Fruit fly (Drosophila melanogaster) whole organism, prepupa: ENCODE results near the gene CG2608.

Experiments used
- CG10669 ChIP-seq: fragments of 200-800 bp; sonication (Bioruptor generic); optimal IDR thresholded peaks from 3 replicates; lab custom pipeline; 2018; ENCODE audit warnings: missing biosample characterization, mild to moderate bottlenecking, missing genetic modification characterization, moderate library complexity
- CG11762 ChIP-seq: fragments of 200-800 bp; sonication (Bioruptor generic); optimal IDR thresholded peaks from 3 replicates; lab custom pipeline; 2016; ENCODE audit warnings: missing biosample characterization, missing genetic modification characterization; ENCODE audit not compliant: insufficient read depth
- CG1621 ChIP-seq: fragments of 200-800 bp; sonication (Bioruptor generic); optimal IDR thresholded peaks from 3 replicates; lab custom pipeline; 2018; ENCODE audit warnings: missing biosample characterization, mild to moderate bottlenecking, missing genetic modification characterization
- CG8632 ChIP-seq: fragments of 200-800 bp; sonication (Bioruptor generic); optimal IDR thresholded peaks from 3 replicates; lab custom pipeline; 2016; ENCODE audit warnings: missing biosample characterization, missing genetic modification characterization
- Ets96B ChIP-seq: fragments of 200-800 bp; optimal IDR thresholded peaks from 2 replicates; lab custom pipeline; 2019; ENCODE audit warnings: missing biosample characterization, mild to moderate bottlenecking, missing genetic modification characterization, moderate library complexity
- Hr39 ChIP-seq: fragments of 200-800 bp; sonication (Bioruptor generic); optimal IDR thresholded peaks from 2 replicates; lab custom pipeline; 2016; ENCODE audit warnings: missing biosample characterization, missing genetic modification characterization
- Sox14 ChIP-seq: fragments of 200-800 bp; sonication (Bioruptor generic); optimal IDR thresholded peaks from 3 replicates; lab custom pipeline; 2016; ENCODE audit warnings: missing biosample characterization, missing genetic modification characterization
- acj6 ChIP-seq: fragments of 200-800 bp; sonication (Bioruptor generic); optimal IDR thresholded peaks from 3 replicates; lab custom pipeline; 2016; ENCODE audit warnings: missing biosample characterization, missing genetic modification characterization
- dac ChIP-seq: fragments of 200-800 bp; sonication (Bioruptor generic); optimal IDR thresholded peaks from 2 replicates; lab custom pipeline; 2017; ENCODE audit warnings: missing biosample characterization, mild to moderate bottlenecking, missing genetic modification characterization
- dsx ChIP-seq: fragments of 200-800 bp; optimal IDR thresholded peaks from 3 replicates; lab custom pipeline; 2019; ENCODE audit warnings: missing biosample characterization, mild to moderate bottlenecking, missing genetic modification characterization, moderate library complexity; ENCODE audit not compliant: poor library complexity, severe bottlenecking
- net ChIP-seq: fragments of 200-800 bp; sonication (Bioruptor generic); optimal IDR thresholded peaks from 3 replicates; lab custom pipeline; 2016; ENCODE audit warnings: missing biosample characterization, missing genetic modification characterization
- spab ChIP-seq: fragments of 200-800 bp; sonication (Bioruptor generic); optimal IDR thresholded peaks from 2 replicates; lab custom pipeline; 2017; ENCODE audit warnings: missing biosample characterization, mild to moderate bottlenecking, missing genetic modification characterization, missing genetic modification reagents
- vri ChIP-seq: fragments of 200-800 bp; sonication (Bioruptor generic); optimal IDR thresholded peaks from 3 replicates; lab custom pipeline; 2016; ENCODE audit warnings: missing biosample characterization, mild to moderate bottlenecking, missing genetic modification characterization

dm6 chr2L:20649891-20650290 lies 4.3 kb downstream of the CG2608 start, which contains the start of gene CG2611:
- TF ChIP-seq CG1621 (tag; lab: Kevin White, UChicago) (no peak), CG11762 (no peak), dsx (GFP tag; lab: Kevin White, UChicago) (no peak), Ets96B (tag; lab: Kevin White, UChicago) (peak; percentile 35), Sox14 (GFP tag; lab: Kevin White, UChicago) (peak; percentile 78), net (GFP tag; lab: Kevin White, UChicago) (no peak), CG8632 (no peak), vri (no peak), CG10669 (GFP tag; lab: Kevin White, UChicago) (no peak), acj6 (GFP tag; lab: Kevin White, UChicago) (peak; percentile 53), dac (no peak), Hr39 (GFP tag; lab: Kevin White, UChicago) (peak; percentile 62), spab (GFP tag; lab: Kevin White, UChicago) (no peak)
